Fruit fly (Drosophila melanogaster): ENCODE data around the gene Fntb.

The Fntb gene

dm6 chr3R:16431707-16432106 is 1.1 kb upstream of the Fntb start (continued):
- TF ChIP-seq CG2678 (tag; optimal IDR thresholded peaks at IDR 0.05) (no peak), cg (GFP tag; optimal IDR thresholded peaks at IDR 0.05) (no peak), unc-4 (GFP tag; IDR thresholded peaks at IDR 0.05; ENCODE audit: partially characterized antibody) (peak; percentile 56), pnt (GFP tag; optimal IDR thresholded peaks at IDR 0.05) (peak; percentile 4), ac (GFP tag; optimal IDR thresholded peaks at IDR 0.05) (no peak), CG17912 (GFP tag; optimal IDR thresholded peaks at IDR 0.05) (peak; percentile 79), esg (GFP tag; conservative IDR thresholded peaks at IDR 0.05) (no peak), CG4730 (GFP tag; IDR thresholded peaks at IDR 0.05) (no peak), sens-2 (GFP tag; IDR thresholded peaks at IDR 0.05) (no peak), CG10366 (GFP tag; IDR thresholded peaks at IDR 0.05) (0 out of 2 replicates have a peak, but pooled peaks have one; percentile 20), Vsx1 (GFP tag; optimal IDR thresholded peaks at IDR 0.05) (no peak), CG4707 (GFP tag; optimal IDR thresholded peaks at IDR 0.05) (peak; percentile 27), HmgD (GFP tag; optimal IDR thresholded peaks at IDR 0.05) (peak; percentile 82), bsh (GFP tag; optimal IDR thresholded peaks at IDR 0.05) (peak in 1 of 2 experiments; percentile 21), CG12659 (GFP tag; optimal IDR thresholded peaks at IDR 0.05) (no peak), dpn (GFP tag; optimal IDR thresholded peaks at IDR 0.05) (peak; percentile 47 to 57), zfh2 (GFP tag; optimal IDR thresholded peaks at IDR 0.05) (peak; percentile 27), scrt (GFP tag; optimal IDR thresholded peaks at IDR 0.05) (no peak), CG9797 (GFP tag; optimal IDR thresholded peaks at IDR 0.05) (no peak), caup (GFP tag; optimal IDR thresholded peaks at IDR 0.05; ENCODE audit: severe bottlenecking) (peak; percentile 28), CG6272 (GFP tag; IDR thresholded peaks at IDR 0.05) (peak; percentile 36), grn (GFP tag; optimal IDR thresholded peaks at IDR 0.05) (no peak), row (GFP tag; IDR thresholded peaks at IDR 0.05) (no peak), Usf (GFP tag; optimal IDR thresholded peaks at IDR 0.05) (no peak), H2.0 (GFP tag; IDR thresholded peaks at IDR 0.05) (peak; percentile 43; the same call in 1 of the 2 replicates), ham (GFP tag; IDR thresholded peaks at IDR 0.05) (no peak), Sry-δ (GFP tag; optimal IDR thresholded peaks at IDR 0.05) (peak; percentile 18), onecut (GFP tag; IDR thresholded peaks at IDR 0.05) (peak; percentile 37; the same call in 1 of the 2 replicates), Abd-B (GFP tag; optimal IDR thresholded peaks at IDR 0.05) (peak; percentile 16), CG15269 (tag; optimal IDR thresholded peaks at IDR 0.05) (peak; percentile 48), repo (GFP tag; optimal IDR thresholded peaks at IDR 0.05) (peak; percentile 30), Hey (tag; optimal IDR thresholded peaks at IDR 0.05) (no peak), Neu2 (GFP tag; optimal IDR thresholded peaks at IDR 0.05; ENCODE audit: borderline replicate concordance) (no peak), vfl (GFP tag; optimal IDR thresholded peaks at IDR 0.05) (no peak), Oaz (GFP tag; IDR thresholded peaks at IDR 0.05) (no peak), vnd (GFP tag; IDR thresholded peaks at IDR 0.05; ENCODE audit: partially characterized antibody) (peak; percentile 45; the same call in 2 of the 3 replicates), gem (tag; optimal IDR thresholded peaks at IDR 0.05) (peak; percentile 10), CG9727 (GFP tag; optimal IDR thresholded peaks at IDR 0.05) (no peak), bbx (GFP tag; IDR thresholded peaks at IDR 0.05; ENCODE audit: partially characterized antibody) (peak; percentile 65), prd (optimal IDR thresholded peaks at IDR 0.05) (no peak), prd (GFP tag; IDR thresholded peaks at IDR 0.05) (peak; percentile 51), eve (GFP tag; optimal IDR thresholded peaks at IDR 0.05) (no peak), vvl (GFP tag; IDR thresholded peaks at IDR 0.05) (peak; percentile 76), CG30020 (tag; optimal IDR thresholded peaks at IDR 0.05) (no peak), CG8290 (GFP tag; optimal IDR thresholded peaks at IDR 0.05) (peak; percentile 52), CG8290 (tag; optimal IDR thresholded peaks at IDR 0.05) (peak in 1 of 2 experiments; percentile 89), CG31388 (GFP tag; optimal IDR thresholded peaks at IDR 0.05) (no peak), btn (GFP tag; optimal IDR thresholded peaks at IDR 0.05) (no peak), trh (GFP tag; optimal IDR thresholded peaks at IDR 0.05) (peak; percentile 10), ftz-f1 (GFP tag; optimal IDR thresholded peaks at IDR 0.05) (peak; percentile 12), fd102C (GFP tag; optimal IDR thresholded peaks at IDR 0.05) (peak; percentile 27)

Measured in whole organism, embryonic.